Worm (Caenorhabditis elegans): Measurements from ENCODE around the gene msp-152.
"Not testable (repeated sequence)": the region's sequence is repeated elsewhere in the genome, so short reads cannot be mapped to it uniquely, and the experiment has no call there.

Gene msp-152

DNA sequence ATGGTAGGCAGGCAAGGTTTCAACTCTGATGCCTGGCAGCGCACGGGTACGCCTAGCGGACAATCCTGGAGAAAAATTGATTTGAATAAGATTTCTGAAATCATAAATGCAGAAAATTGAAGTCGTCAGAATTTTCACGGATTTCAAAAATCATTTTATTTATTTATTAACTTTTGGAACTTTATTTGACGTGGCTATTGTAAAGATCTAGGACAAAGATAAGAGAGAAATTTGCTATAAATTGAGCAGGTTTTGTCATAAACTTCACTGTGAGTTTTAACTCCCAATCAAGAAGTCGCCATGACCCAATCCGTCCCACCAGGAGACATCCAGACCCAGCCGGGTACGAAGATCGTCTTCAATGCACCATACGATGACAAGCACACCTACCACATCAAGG, at the start of gene msp-152:
Gene msp-152, plus strand, starts transcription at position 301 of the 400 bp plus-strand sequence.
- TF ChIP-seq pqm-1, fkh-8, vab-15 (tag; optimal IDR thresholded peaks at IDR 0.05): not testable (repeated sequence)

DNA sequence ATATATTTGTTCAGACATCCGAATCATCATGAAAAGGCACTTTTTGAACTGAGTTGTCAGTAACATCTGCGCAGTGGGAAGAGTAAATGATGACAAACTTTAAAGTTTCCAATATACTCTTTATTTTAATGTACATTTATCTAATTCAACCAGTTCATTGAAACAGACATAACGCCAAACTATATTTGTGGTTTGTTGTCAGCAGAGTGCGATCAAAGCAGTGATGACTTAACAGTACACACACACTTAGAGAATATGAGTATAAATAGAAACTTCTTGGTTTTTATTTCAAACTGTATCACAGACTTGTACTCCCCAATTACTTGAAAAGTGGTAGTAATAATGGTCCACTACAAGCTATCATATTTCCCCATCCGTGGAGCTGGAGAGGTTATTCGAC, 49.4 kb upstream of the msp-152 start, which contains the start of gene gst-8:
Gene gst-8, plus strand, starts transcription at position 301 of the 400 bp plus-strand sequence.
- peak; percentile 10 for TF ChIP-seq elt-2 (tag; optimal IDR thresholded peaks at IDR 0.05)
- no peak for TF ChIP-seq nhr-11 (tag; optimal IDR thresholded peaks at IDR 0.05)
- TF ChIP-seq lsy-2 (tag; optimal IDR thresholded peaks at IDR 0.05): no peak

DNA sequence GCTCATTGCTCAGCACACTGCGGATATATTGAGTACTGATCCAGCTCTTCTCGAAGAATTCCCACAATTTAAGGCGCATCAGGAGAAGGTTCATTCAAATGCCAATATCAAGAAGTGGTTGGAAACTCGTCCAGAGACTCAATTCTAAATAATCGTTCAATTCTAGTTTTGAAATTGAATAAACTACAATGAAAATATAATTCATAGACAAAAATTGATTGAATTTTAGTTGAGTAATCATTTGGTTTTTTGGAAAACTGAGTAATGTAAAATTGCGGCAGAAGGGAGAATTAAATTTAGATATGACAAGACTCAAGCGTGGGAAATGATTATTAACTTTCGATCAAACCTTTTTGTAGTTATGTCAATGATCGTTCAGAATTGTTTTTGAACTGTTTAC, 48.4 kb upstream of the msp-152 start:
- TF ChIP-seq dsc-1 (tag; optimal IDR thresholded peaks at IDR 0.05) (no peak), efl-1 (optimal IDR thresholded peaks at IDR 0.05) (no peak), efl-1 (GFP tag; optimal IDR thresholded peaks at IDR 0.05 in 1 of 2) (peak in 1 of 2 experiments; percentile 52)

DNA sequence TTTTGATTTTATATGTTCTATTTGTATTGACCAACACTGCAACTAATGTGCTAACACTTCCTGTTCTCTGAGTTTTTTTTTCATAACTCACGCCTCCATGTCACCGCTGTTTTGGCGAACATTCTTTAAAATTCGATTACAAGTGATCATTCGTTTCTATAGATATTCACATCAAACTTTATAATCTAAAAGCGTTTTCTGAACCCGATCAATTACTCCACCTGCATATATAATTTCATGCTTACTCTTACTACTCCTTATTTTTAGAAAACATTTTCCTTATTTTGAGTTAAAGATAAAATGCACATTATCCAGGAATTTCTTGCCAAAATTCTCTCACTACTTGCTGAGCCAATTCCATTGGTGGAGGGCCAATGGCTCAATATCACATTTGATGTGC, 46.9 kb upstream of the msp-152 start, which contains the start of gene R05F9.7:
Gene R05F9.7, plus strand, starts transcription at position 301 of the 400 bp plus-strand sequence.
- no peak for TF ChIP-seq ceh-90 (tag; optimal IDR thresholded peaks at IDR 0.05)
- TF ChIP-seq mef-2 (tag; optimal IDR thresholded peaks at IDR 0.05): no peak
- no peak for TF ChIP-seq ceh-8 (GFP tag; optimal IDR thresholded peaks at IDR 0.05)
- no peak for TF ChIP-seq xbp-1 (tag; optimal IDR thresholded peaks at IDR 0.05)
- no peak for TF ChIP-seq egl-13 (tag; optimal IDR thresholded peaks at IDR 0.05)
- no peak for TF ChIP-seq zag-1 (tag; optimal IDR thresholded peaks at IDR 0.05)
- TF ChIP-seq lin-39 (tag; optimal IDR thresholded peaks at IDR 0.05): no peak
- TF ChIP-seq lir-3 (tag; optimal IDR thresholded peaks at IDR 0.05; ENCODE audit: poor library complexity): no peak
- no peak for TF ChIP-seq dsc-1 (tag; optimal IDR thresholded peaks at IDR 0.05)
- TF ChIP-seq elt-2 (tag; optimal IDR thresholded peaks at IDR 0.05): no peak
- no peak for TF ChIP-seq lin-13 (GFP tag; optimal IDR thresholded peaks at IDR 0.05)
- no peak for TF ChIP-seq dpl-1 (GFP tag; optimal IDR thresholded peaks at IDR 0.05)

DNA sequence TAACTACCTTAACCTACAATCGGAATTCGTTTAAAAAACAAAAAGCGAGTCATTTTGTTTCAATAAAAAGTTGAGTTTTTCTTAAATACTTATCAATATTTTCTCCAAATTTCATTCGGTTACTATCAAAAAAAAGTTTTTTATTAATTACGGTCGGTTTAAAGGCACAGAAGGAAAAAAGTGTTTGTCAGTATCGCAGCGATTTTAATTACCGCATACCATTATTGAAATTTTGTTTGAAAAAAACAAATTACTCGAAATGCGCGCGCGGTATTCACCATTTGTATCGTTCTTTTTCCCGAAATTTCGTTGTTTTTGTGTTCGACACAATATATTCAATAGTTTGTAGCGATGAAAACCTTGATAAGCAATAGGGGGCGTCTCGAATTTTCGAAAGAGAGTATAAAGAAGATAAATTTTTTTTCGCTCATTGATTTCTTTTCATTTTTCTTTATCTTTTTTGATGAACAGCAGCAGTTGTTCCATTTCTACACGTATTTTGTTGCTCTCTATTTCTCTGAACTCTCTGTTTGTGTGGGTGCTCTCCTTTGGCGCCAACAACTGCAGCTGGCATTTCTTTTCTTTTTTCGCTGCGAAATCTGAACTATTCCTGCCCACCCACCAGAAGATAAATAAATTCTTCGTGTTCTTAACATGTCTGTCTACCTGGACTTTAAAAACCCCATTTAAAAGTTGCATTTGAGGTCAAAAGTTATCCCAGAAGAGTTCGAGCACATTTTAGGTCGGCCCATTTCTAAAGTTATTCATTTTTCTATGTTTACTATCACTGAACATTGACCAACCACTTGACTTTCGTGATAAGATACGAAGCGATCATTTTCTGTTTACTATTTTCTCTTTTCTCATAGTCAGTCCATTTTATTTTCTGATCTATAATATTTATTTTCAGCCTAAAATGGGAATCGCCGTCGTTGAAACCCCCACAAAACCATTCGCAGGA, 44.0 kb upstream of the msp-152 start, which contains the start of gene pgm-1:
Gene pgm-1, plus strand, starts transcription at position 911 of the 961 bp plus-strand sequence.
- TF ChIP-seq nhr-19 (GFP tag; conservative IDR thresholded peaks at IDR 0.05) (peak; percentile 26; the same call in 1 of the 2 replicates), mep-1 (tag; optimal IDR thresholded peaks at IDR 0.05) (peak; percentile 27), elt-2 (tag; optimal IDR thresholded peaks at IDR 0.05) (peak; percentile 45), unc-62 (GFP tag; optimal IDR thresholded peaks at IDR 0.05) (no peak), rnt-1 (tag; optimal IDR thresholded peaks at IDR 0.05) (peak; percentile 58), lin-14 (GFP tag; optimal IDR thresholded peaks at IDR 0.05) (peak; percentile 90), nhr-85 (tag) (peak; percentile 6), lsy-2 (tag; optimal IDR thresholded peaks at IDR 0.05) (peak; percentile 7 to 51), blmp-1 (tag; optimal IDR thresholded peaks at IDR 0.05) (peak; percentile 25), elt-3 (tag; optimal IDR thresholded peaks at IDR 0.05) (peak in 1 of 6 experiments; percentile 46), nhr-71 (tag; optimal IDR thresholded peaks at IDR 0.05) (peak; percentile 70), pag-3 (tag; optimal IDR thresholded peaks at IDR 0.05; ENCODE audit: borderline replicate concordance, insufficient read depth) (peak; percentile 41), fkh-10 (GFP tag; optimal IDR thresholded peaks at IDR 0.05) (no peak), lin-39 (tag; optimal IDR thresholded peaks at IDR 0.05) (peak; percentile 9), ceh-63 (GFP tag; optimal IDR thresholded peaks at IDR 0.05) (no peak), snpc-4 (tag; optimal IDR thresholded peaks at IDR 0.05) (no peak), unc-130 (tag; optimal IDR thresholded peaks at IDR 0.05) (peak; percentile 14), dpl-1 (GFP tag; optimal IDR thresholded peaks at IDR 0.05) (peak in 2 of 3 experiments; percentile 16 to 38), nhr-84 (tag; optimal IDR thresholded peaks at IDR 0.05) (no peak), hpl-2 (GFP tag; optimal IDR thresholded peaks at IDR 0.05) (no peak), egl-27 (tag; optimal IDR thresholded peaks at IDR 0.05) (no peak), efl-1 (optimal IDR thresholded peaks at IDR 0.05) (peak; percentile 26 to 35), efl-1 (GFP tag; optimal IDR thresholded peaks at IDR 0.05 in 1 of 2) (no peak), swsn-7 (tag; optimal IDR thresholded peaks at IDR 0.05) (peak; percentile 7), snu-23 (GFP tag; optimal IDR thresholded peaks at IDR 0.05) (peak; percentile 45), C16A3.4 (tag; optimal IDR thresholded peaks at IDR 0.05) (peak; percentile 7), F16B12.6 (tag; optimal IDR thresholded peaks at IDR 0.05) (no peak), lin-35 (GFP tag; optimal IDR thresholded peaks at IDR 0.05) (peak in 1 of 2 experiments; percentile 35)
